Fruit fly (Drosophila melanogaster): ENCODE measurements around the gene CG33673.
A peak's percentile ranks its signal among the peaks of the same experiment; 100 is the strongest.

The CG33673 gene

DNA sequence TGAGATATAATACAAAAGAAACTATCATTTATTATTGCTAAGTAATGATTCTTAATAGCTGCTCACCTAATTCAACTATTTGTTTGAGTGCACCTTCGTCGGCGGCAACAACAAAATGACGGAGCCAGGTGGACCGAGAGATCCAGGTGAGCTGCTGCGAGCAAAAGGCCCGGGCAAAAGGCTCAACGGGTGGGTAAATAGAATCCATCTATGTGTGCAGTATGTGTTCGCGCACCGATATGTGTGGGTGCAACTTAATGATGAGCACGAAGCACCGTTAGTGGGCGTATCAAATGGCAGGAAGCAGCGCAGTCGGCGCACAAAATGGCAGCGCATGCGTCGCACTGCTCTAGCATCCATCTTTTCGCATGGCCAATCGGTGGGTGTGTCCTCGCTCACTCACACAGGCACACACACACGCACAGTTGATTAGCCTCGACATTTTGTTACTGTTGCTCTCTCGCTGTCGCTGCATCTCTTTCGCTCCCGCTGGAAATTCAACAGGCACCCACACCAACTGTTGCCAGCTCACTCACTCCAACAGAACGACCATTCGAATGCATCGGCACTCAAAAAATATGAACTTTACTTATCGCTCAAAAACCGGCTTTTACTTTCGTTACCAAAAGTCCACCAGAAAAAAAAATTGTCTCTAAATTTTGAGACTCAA lies 26.1 kb upstream of the CG33673 start (continued):
- TF ChIP-seq CG43689 (GFP tag; IDR thresholded peaks at IDR 0.05) (no peak), CG9727 (GFP tag; optimal IDR thresholded peaks at IDR 0.05) (no peak), prd (optimal IDR thresholded peaks at IDR 0.05) (no peak), prd (GFP tag; IDR thresholded peaks at IDR 0.05) (peak; percentile 43; the same call in 1 of the 3 replicates), Elba2 (GFP tag; optimal IDR thresholded peaks at IDR 0.05) (no peak), NC2α (GFP tag; optimal IDR thresholded peaks at IDR 0.05) (no peak), CG8281 (tag; optimal IDR thresholded peaks at IDR 0.05) (no peak), CG18764 (GFP tag; optimal IDR thresholded peaks at IDR 0.05) (no peak), CG10654 (GFP tag; optimal IDR thresholded peaks at IDR 0.05) (no peak), tx (GFP tag; optimal IDR thresholded peaks at IDR 0.05) (no peak), CG6765 (GFP tag; optimal IDR thresholded peaks at IDR 0.05) (no peak), CG1024 (GFP tag; IDR thresholded peaks at IDR 0.05) (no peak), CG30403 (GFP tag; optimal IDR thresholded peaks at IDR 0.05) (no peak), Ets97D (GFP tag; optimal IDR thresholded peaks at IDR 0.05) (no peak), Nf-YB (GFP tag; optimal IDR thresholded peaks at IDR 0.05) (peak; percentile 98), sqz (GFP tag; optimal IDR thresholded peaks at IDR 0.05) (no peak), CG16813 (GFP tag; IDR thresholded peaks at IDR 0.05; ENCODE audit: partially characterized antibody) (0 out of 3 replicates have a peak, but pooled peaks have one; percentile 9), Ets65A (GFP tag) (no peak), CG12071 (GFP tag; optimal IDR thresholded peaks at IDR 0.05) (no peak), bsh (GFP tag; optimal IDR thresholded peaks at IDR 0.05) (no peak), D19B (GFP tag; optimal IDR thresholded peaks at IDR 0.05) (no peak)

DNA sequence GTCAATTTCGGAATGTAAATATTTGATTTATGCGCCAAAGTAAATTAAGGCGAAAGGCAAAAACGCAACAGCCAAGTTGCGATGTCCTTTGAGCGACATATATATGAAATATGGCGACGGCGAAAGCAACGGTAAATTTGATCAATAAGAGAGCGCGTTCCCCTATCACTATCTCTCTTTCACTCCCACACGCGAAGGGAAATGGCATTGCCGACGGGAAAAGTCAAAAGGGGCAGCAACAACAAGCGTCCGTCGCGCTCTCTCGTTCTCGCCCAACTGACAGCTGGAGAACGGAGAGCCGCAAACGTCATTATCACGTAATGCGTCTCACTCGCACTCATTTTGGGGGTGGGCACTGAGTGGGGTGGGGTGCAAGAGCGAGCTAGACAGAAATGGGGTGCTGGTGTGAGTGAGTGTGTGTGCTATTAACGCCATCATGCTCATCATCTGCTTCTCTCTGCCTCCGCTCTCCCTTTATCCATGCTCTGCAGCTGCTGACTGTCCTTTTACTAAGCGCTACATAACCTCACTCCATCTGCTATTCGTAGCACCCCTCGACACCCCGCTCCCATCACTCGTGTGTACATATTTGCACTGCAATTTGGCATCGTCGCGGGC lies 23.9 kb upstream of the CG33673 start, which contains the start of gene erm:
Gene erm (minus strand): TSS at position 51 of the 618 bp plus-strand sequence.
- TF ChIP-seq CG10959 (GFP tag; IDR thresholded peaks at IDR 0.05) (no peak), ATbp (GFP tag; optimal IDR thresholded peaks at IDR 0.05) (no peak), zen (tag; optimal IDR thresholded peaks at IDR 0.05) (peak; percentile 57), unpg (GFP tag; optimal IDR thresholded peaks at IDR 0.05) (no peak), CG8478 (optimal IDR thresholded peaks at IDR 0.05) (peak; percentile 63), ttk (GFP tag; IDR thresholded peaks at IDR 0.05) (peak; percentile 42; the same call in 1 of the 2 replicates), CG3281 (GFP tag; optimal IDR thresholded peaks at IDR 0.05) (no peak), CG1832 (GFP tag; optimal IDR thresholded peaks at IDR 0.05) (peak; percentile 98), ato (GFP tag; IDR thresholded peaks at IDR 0.05; ENCODE audit: partially characterized antibody) (no peak; the same call in 1 of the 2 replicates), onecut (GFP tag; IDR thresholded peaks at IDR 0.05) (peak; percentile 42), Deaf1 (tag; optimal IDR thresholded peaks at IDR 0.05) (peak; percentile 76), crol (GFP tag; IDR thresholded peaks at IDR 0.05) (peak; percentile 91), vvl (GFP tag; IDR thresholded peaks at IDR 0.05) (peak; percentile 49; the same call in 1 of the 2 replicates), Xbp1 (GFP tag; optimal IDR thresholded peaks at IDR 0.05) (no peak), fd3F (GFP tag; optimal IDR thresholded peaks at IDR 0.05) (no peak), CG32532 (GFP tag; IDR thresholded peaks at IDR 0.05) (peak; percentile 29; the same call in 1 of the 2 replicates), vfl (GFP tag; optimal IDR thresholded peaks at IDR 0.05) (no peak), nmo (GFP tag; optimal IDR thresholded peaks at IDR 0.05) (peak; percentile 44), B-H1 (GFP tag; IDR thresholded peaks at IDR 0.05) (no peak), Atf-2 (GFP tag; optimal IDR thresholded peaks at IDR 0.05) (no peak), Hand (GFP tag; optimal IDR thresholded peaks at IDR 0.05) (no peak), CG31224 (GFP tag; IDR thresholded peaks at IDR 0.05) (no peak), HLH4C (GFP tag; IDR thresholded peaks at IDR 0.05; ENCODE audit: partially characterized antibody) (0 out of 3 replicates have a peak, but pooled peaks have one; percentile 28), ems (GFP tag; optimal IDR thresholded peaks at IDR 0.05) (no peak), Dp (GFP tag; optimal IDR thresholded peaks at IDR 0.05) (no peak), Neu2 (GFP tag; optimal IDR thresholded peaks at IDR 0.05; ENCODE audit: borderline replicate concordance) (no peak), Dbx (GFP tag; IDR thresholded peaks at IDR 0.05) (no peak), phol (tag; optimal IDR thresholded peaks at IDR 0.05) (peak; percentile 61)
